Fruit fly (Drosophila melanogaster) whole organism: ENCODE data around the gene RpL13A.

ENCODE experiments used
- CG8478 ChIP-seq: fragments of >200 bp; optimal IDR thresholded peaks from 2 replicates; lab custom pipeline; 2018; ENCODE audit warnings: inconsistent platforms
- Dll ChIP-seq: fragments of >200 bp; optimal IDR thresholded peaks from 2 replicates; lab custom pipeline; 2017
- EcR ChIP-seq, 2 experiments: fragments of >200 bp; optimal IDR thresholded peaks; 2 replicates each; lab custom pipeline; 2017; ENCODE audit warnings: missing biosample characterization in 2 of 2, missing genetic modification characterization in 2 of 2, missing genetic modification reagents in 2 of 2
- pan ChIP-seq: fragments of >200 bp; optimal IDR thresholded peaks from 2 replicates; lab custom pipeline; 2017
- psq ChIP-seq: fragments of >200 bp; optimal IDR thresholded peaks from 2 replicates; lab custom pipeline; 2017
- usp ChIP-seq: fragments of >200 bp; optimal IDR thresholded peaks from 2 replicates; lab custom pipeline; 2017; ENCODE audit warnings: missing biosample characterization, missing genetic modification characterization, mixed read lengths

Gene RpL13A

DNA sequence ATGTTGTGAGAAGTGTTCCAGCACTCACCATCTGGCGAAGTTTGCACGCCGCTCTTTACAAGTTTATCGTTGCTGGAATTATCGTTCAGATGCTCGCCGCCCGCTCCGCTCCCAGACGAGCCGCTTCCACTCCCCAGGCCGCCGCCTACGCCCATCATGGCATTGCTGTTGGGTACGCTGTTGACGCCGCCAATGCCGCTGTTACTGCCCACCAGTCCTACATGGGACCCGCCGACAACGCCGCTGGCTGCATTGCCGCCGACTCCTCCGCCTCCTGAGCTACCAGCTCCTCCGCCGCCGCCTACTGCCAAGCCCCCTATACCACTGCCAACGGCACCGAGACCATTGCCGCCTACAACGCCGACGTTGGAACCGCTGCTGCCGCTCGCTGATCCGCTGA is 15.9 kb upstream of the RpL13A start:
- TF ChIP-seq CG8478 (lab: Kevin White, UChicago) (no peak), EcR (GFP tag; optimal IDR thresholded peaks at IDR 0.05; lab: Kevin White, UChicago) (no peak), Dll (lab: Kevin White, UChicago) (no peak), pan (no peak)

dm6 chr3R:5610656-5611055 is 13.6 kb upstream of the RpL13A start:
- TF ChIP-seq pan (no peak), usp (no peak), EcR (GFP tag; optimal IDR thresholded peaks at IDR 0.05; lab: Kevin White, UChicago) (no peak)

dm6 chr3R:5611167-5611566 is 13.1 kb upstream of the RpL13A start:
- TF ChIP-seq EcR (GFP tag; optimal IDR thresholded peaks at IDR 0.05; lab: Kevin White, UChicago), result no peak

dm6 chr3R:5611733-5612132 is 12.5 kb upstream of the RpL13A start:
- TF ChIP-seq EcR (GFP tag; optimal IDR thresholded peaks at IDR 0.05; lab: Kevin White, UChicago), result no peak
- no peak for TF ChIP-seq psq (lab: Kevin White, UChicago)
- no peak for TF ChIP-seq CG8478 (lab: Kevin White, UChicago)
- TF ChIP-seq usp, result no peak
- no peak for TF ChIP-seq pan
- no peak for TF ChIP-seq Dll (lab: Kevin White, UChicago)

- TF ChIP-seq EcR (GFP tag; optimal IDR thresholded peaks at IDR 0.05; lab: Kevin White, UChicago) (no peak), psq (lab: Kevin White, UChicago) (no peak), Dll (lab: Kevin White, UChicago) (peak; percentile 11), usp (no peak), CG8478 (lab: Kevin White, UChicago) (no peak), pan (no peak)
Observed at dm6 chr3R:5612372-5613113, 11.7 kb upstream of the RpL13A start, which contains the start of gene Rga. TSS of gene Rga (minus strand) at chr3R:5613112.

DNA sequence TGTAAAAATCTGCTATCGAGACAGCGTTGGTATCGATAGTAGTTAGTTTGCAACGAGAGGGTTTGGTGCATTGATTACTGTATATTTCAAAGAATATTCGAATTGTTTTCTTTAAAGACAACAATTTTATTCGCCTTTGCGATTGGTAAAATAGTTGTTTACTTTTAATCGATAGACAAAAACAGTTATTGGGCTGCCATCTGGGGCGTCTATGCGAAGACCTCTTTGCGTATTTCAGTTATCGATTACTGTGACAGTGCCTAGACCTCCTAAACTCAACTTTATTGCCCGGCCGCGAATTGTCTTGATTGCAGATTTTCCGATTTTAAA is 11.2 kb upstream of the RpL13A start, which contains the start of gene Atu:
Gene Atu, plus strand, starts transcription at position 245 of the 330 bp plus-strand sequence.
- no peak for TF ChIP-seq psq (lab: Kevin White, UChicago)

DNA sequence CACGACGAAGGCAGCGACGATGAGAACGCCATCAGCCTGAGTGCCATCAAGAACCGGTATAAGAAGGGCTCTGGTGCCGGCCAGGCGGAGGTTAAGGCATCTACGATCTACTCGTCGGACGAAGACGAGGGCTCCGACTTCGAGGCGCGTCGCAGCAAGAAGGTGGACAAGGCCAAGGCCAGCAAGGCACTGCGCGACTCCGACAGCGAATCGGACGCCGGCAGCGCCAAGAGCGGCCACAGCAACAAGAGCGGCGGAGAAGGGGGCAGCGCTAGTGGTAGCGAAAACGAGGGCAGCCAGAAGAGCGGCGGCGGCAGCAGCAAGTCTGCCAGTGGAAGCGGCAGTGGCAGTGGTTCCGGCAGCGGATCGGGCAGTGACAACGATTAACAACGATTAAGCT is 8.8 kb upstream of the RpL13A start:
- TF ChIP-seq Dll (lab: Kevin White, UChicago), result no peak
- TF ChIP-seq pan, result no peak
- no peak for TF ChIP-seq CG8478 (lab: Kevin White, UChicago)
- no peak for TF ChIP-seq EcR (GFP tag; optimal IDR thresholded peaks at IDR 0.05; lab: Kevin White, UChicago)
- no peak for TF ChIP-seq usp
- no peak for TF ChIP-seq psq (lab: Kevin White, UChicago)

DNA sequence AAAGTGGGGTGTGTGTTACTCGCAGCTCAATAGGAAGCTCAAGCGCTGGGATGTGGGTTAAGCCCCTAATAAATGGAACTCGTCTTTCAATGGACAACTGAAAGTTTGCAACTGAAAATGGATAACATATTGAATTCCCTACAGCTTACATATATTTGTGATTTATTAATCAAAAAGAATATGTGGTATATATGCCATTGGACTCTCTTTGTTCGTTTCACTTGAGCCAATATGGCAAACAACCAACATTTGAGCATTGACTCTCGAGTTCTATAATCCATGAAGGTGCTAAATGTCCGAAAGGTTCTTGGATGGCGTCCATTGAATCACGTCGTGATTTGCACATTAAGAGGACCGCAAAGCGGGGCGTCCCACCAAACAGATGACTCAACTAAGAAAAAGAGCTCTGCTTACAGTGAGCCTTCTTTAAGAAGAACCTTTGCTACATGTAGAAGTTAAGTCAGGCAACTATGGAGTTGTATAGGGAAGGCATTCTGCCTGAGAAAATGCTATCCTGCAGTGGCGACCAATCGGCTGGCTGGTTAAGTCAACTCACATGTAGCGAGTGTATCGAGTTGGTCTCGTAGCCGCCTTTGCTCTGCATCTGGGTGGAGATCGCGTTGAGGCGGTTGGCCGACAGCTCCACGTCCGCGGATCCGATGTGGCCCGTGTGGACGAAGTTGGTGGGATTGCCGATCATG is 6.2 kb upstream of the RpL13A start:
- no peak for TF ChIP-seq EcR (GFP tag; optimal IDR thresholded peaks at IDR 0.05; lab: Kevin White, UChicago)
- TF ChIP-seq pan, result no peak
- TF ChIP-seq usp, result no peak
- no peak for TF ChIP-seq psq (lab: Kevin White, UChicago)
- no peak for TF ChIP-seq Dll (lab: Kevin White, UChicago)
- TF ChIP-seq CG8478 (lab: Kevin White, UChicago), result no peak

- TF ChIP-seq psq (lab: Kevin White, UChicago), result no peak
- TF ChIP-seq EcR (GFP tag; optimal IDR thresholded peaks at IDR 0.05; lab: Kevin White, UChicago), result no peak
- no peak for TF ChIP-seq Dll (lab: Kevin White, UChicago)
- TF ChIP-seq CG8478 (lab: Kevin White, UChicago), result no peak
- TF ChIP-seq pan, result no peak
- TF ChIP-seq usp, result no peak
Observed at dm6 chr3R:5620387-5620956, 3.8 kb upstream of the RpL13A start.

DNA sequence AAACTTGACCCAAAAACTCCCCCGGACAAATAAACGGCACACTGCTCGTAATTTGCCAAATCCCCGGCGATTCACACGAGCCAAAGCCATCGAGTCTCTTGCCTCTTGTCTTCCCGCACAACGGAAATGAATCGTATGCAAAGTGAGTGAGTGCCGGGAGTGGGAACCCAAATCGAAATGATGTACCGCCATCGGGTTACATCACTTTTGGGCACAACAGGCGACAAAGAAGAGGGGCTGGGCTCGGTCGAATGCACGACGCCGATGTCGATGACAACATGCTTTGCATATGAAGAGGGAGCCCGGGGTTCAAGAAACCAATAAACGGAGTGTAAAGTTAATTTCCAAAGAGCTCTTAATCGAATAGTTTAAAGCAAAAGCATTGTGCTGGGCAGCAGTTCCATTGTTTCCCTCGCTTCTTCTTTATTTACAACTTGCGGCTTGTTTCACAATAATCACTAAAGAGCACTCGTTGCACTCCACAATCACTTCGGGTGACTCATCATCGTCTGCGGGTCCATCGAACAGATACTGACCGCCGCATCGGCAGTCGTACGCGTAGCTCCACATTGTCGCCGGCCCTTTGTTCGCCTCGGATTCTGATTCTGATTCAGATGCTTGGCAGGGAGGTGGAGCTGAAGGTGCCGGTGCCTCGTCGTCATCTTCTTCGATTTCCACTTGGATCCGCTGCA is 2.4 kb upstream of the RpL13A start:
- TF ChIP-seq CG8478 (lab: Kevin White, UChicago) (no peak), pan (no peak), EcR (GFP tag; optimal IDR thresholded peaks at IDR 0.05; lab: Kevin White, UChicago) (no peak), psq (lab: Kevin White, UChicago) (no peak), Dll (lab: Kevin White, UChicago) (no peak), usp (no peak)

- TF ChIP-seq EcR (GFP tag; optimal IDR thresholded peaks at IDR 0.05; lab: Kevin White, UChicago), result no peak
- TF ChIP-seq usp, result no peak
- no peak for TF ChIP-seq pan
- TF ChIP-seq psq (lab: Kevin White, UChicago), result no peak
- no peak for TF ChIP-seq CG8478 (lab: Kevin White, UChicago)
- no peak for TF ChIP-seq Dll (lab: Kevin White, UChicago)
Observed at dm6 chr3R:5622406-5622752, 1.9 kb upstream of the RpL13A start.

- no peak for TF ChIP-seq EcR (GFP tag; optimal IDR thresholded peaks at IDR 0.05; lab: Kevin White, UChicago)
- no peak for TF ChIP-seq psq (lab: Kevin White, UChicago)
- TF ChIP-seq usp, result no peak
- no peak for TF ChIP-seq CG8478 (lab: Kevin White, UChicago)
- no peak for TF ChIP-seq Dll (lab: Kevin White, UChicago)
- no peak for TF ChIP-seq pan
Observed at dm6 chr3R:5622985-5623630, 1.2 kb upstream of the RpL13A start.
